Worm (Caenorhabditis elegans): Measurements from ENCODE around the gene F39F10.3.
"Not testable (repeated sequence)": the region's sequence is repeated elsewhere in the genome, so short reads cannot be mapped to it uniquely, and the experiment has no call there.

- not testable (repeated sequence) for TF ChIP-seq ces-1 (GFP tag; optimal IDR thresholded peaks at IDR 0.05); arid-1 (GFP tag; conservative IDR thresholded peaks at IDR 0.05); nhr-28 (tag; optimal IDR thresholded peaks at IDR 0.05); tag-97 (GFP tag; IDR thresholded peaks at IDR 0.05); unc-62 (GFP tag; optimal IDR thresholded peaks at IDR 0.05 in 1 of 2); unc-62 (tag; optimal IDR thresholded peaks at IDR 0.05); nhr-102 (tag; optimal IDR thresholded peaks at IDR 0.05); vab-7 (GFP tag; IDR thresholded peaks at IDR 0.05)
Observed at ce11 chrX:16937925-16938324, 46.1 kb downstream of the F39F10.3 start.
